Worm (Caenorhabditis elegans): ENCODE data around the gene mrck-1.

DNA sequence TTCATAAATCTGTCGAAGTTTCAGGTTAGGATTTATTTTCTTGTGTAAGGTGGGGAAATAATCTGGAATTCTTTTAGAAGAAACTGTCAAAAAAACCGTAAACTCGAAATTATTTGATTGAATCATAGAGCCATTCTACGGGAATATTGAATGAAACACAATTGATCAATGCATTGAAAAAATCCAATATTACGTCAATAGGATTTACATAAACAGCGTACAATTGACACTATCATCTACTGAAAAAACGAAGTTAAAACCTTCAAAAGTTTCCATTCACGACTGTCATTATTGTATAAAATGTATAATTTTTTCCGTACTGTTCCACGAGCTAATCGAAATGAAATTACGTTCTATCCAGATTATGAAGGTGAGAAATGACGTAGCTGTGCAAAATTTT is 58.5 kb downstream of the mrck-1 start, which contains the start of gene rme-1:
- TF ChIP-seq cnd-1 (tag; optimal IDR thresholded peaks at IDR 0.05) (no peak), snpc-4 (tag; optimal IDR thresholded peaks at IDR 0.05) (no peak)
